ENCODE assay signal across 1 fruit fly cellular context in genomic region chrX:5783260-5784040, dm6.
TF ChIP-seq lines count a peak whose summit lies in the region.

No protein-coding gene starts in this region.

TF ChIP-seq in whole organism, embryonic, 481 proteins besides CTCF, POLR2A, EP300 and RAD21 (continued from another document and continues in another):
- no peak for TF ChIP-seq Tbp (GFP tag; optimal IDR thresholded peaks at IDR 0.05; lab: Kevin White, UChicago)
- peak; percentile 41; the same call in 1 of the 3 replicates for TF ChIP-seq row (GFP tag; IDR thresholded peaks at IDR 0.05; lab: Robert Waterston, UW)
- peak; percentile 49 for TF ChIP-seq sisA (GFP tag; IDR thresholded peaks at IDR 0.05; lab: Robert Waterston, UW)
- TF ChIP-seq Six4 (GFP tag; optimal IDR thresholded peaks at IDR 0.05; lab: Kevin White, UChicago), result no peak
- TF ChIP-seq CG12769 (tag; optimal IDR thresholded peaks at IDR 0.05; lab: Kevin White, UChicago), result no peak
- no peak for TF ChIP-seq CG2129 (GFP tag; IDR thresholded peaks at IDR 0.05; lab: Robert Waterston, UW; ENCODE audit: partially characterized antibody)
- TF ChIP-seq CG3726 (GFP tag; IDR thresholded peaks at IDR 0.05; lab: Robert Waterston, UW), result no peak
- no peak for TF ChIP-seq HLH4C (GFP tag; IDR thresholded peaks at IDR 0.05; lab: Robert Waterston, UW; ENCODE audit: partially characterized antibody)
- TF ChIP-seq jing (GFP tag; optimal IDR thresholded peaks at IDR 0.05; lab: Kevin White, UChicago), result peak; percentile 41
- no peak for TF ChIP-seq Ets65A (GFP tag; lab: Kevin White, UChicago)
- no peak for TF ChIP-seq nerfin-2 (GFP tag; IDR thresholded peaks at IDR 0.05; lab: Robert Waterston, UW; ENCODE audit: partially characterized antibody)
- TF ChIP-seq fd64A (GFP tag; optimal IDR thresholded peaks at IDR 0.05; lab: Kevin White, UChicago), result no peak
- TF ChIP-seq CG31441 (GFP tag; IDR thresholded peaks at IDR 0.05; lab: Robert Waterston, UW), result peak; percentile 70
- peak; percentile 9 for TF ChIP-seq CG9727 (GFP tag; optimal IDR thresholded peaks at IDR 0.05; lab: Kevin White, UChicago)
- no peak for TF ChIP-seq slbo (GFP tag; IDR thresholded peaks at IDR 0.05; lab: Robert Waterston, UW)
- TF ChIP-seq HLHmδ (GFP tag; optimal IDR thresholded peaks at IDR 0.05; lab: Kevin White, UChicago), result no peak
- TF ChIP-seq tap (tag; optimal IDR thresholded peaks at IDR 0.05; lab: Kevin White, UChicago), result peak; percentile 1
- peak in 1 of 2 experiments; percentile 58 for TF ChIP-seq bsh (GFP tag; optimal IDR thresholded peaks at IDR 0.05; lab: Kevin White, UChicago)
- TF ChIP-seq C15 (GFP tag; IDR thresholded peaks at IDR 0.05; lab: Robert Waterston, UW), result no peak
- TF ChIP-seq stwl (tag; optimal IDR thresholded peaks at IDR 0.05; lab: Kevin White, UChicago), result no peak
- no peak for TF ChIP-seq sqz (GFP tag; optimal IDR thresholded peaks at IDR 0.05; lab: Kevin White, UChicago)
- TF ChIP-seq shn (GFP tag; optimal IDR thresholded peaks at IDR 0.05; lab: Kevin White, UChicago), result no peak
- TF ChIP-seq HmgZ (tag; optimal IDR thresholded peaks at IDR 0.05; lab: Kevin White, UChicago), result no peak
- no peak for TF ChIP-seq Dek (tag; optimal IDR thresholded peaks at IDR 0.05; lab: Kevin White, UChicago)
- TF ChIP-seq hbn (GFP tag; IDR thresholded peaks at IDR 0.05; lab: Robert Waterston, UW; ENCODE audit: partially characterized antibody), result no peak
- no peak for TF ChIP-seq CG9876 (GFP tag; optimal IDR thresholded peaks at IDR 0.05; lab: Kevin White, UChicago)
- TF ChIP-seq dmrt11E (tag; optimal IDR thresholded peaks at IDR 0.05; lab: Kevin White, UChicago), result peak; percentile 31
- TF ChIP-seq E2f1 (GFP tag; IDR thresholded peaks at IDR 0.05; lab: Robert Waterston, UW), result no peak
- no peak for TF ChIP-seq jigr1 (GFP tag; IDR thresholded peaks at IDR 0.05; lab: Robert Waterston, UW)
- peak in 1 of 2 experiments; percentile 13 for TF ChIP-seq Eip74EF (GFP tag; optimal IDR thresholded peaks at IDR 0.05; lab: Kevin White, UChicago)
- TF ChIP-seq toy (GFP tag; IDR thresholded peaks at IDR 0.05; lab: Robert Waterston, UW), result no peak
- no peak for TF ChIP-seq Dll (GFP tag; IDR thresholded peaks at IDR 0.05; lab: Robert Waterston, UW; ENCODE audit: partially characterized antibody)
- peak; percentile 23 for TF ChIP-seq cg (GFP tag; optimal IDR thresholded peaks at IDR 0.05; lab: Kevin White, UChicago)
- peak; percentile 70 for TF ChIP-seq Oli (tag; optimal IDR thresholded peaks at IDR 0.05; lab: Kevin White, UChicago)
- no peak for TF ChIP-seq D (optimal IDR thresholded peaks at IDR 0.05; lab: Kevin White, UChicago)
- peak; percentile 42 for TF ChIP-seq D (GFP tag; optimal IDR thresholded peaks at IDR 0.05; lab: Kevin White, UChicago)
- no peak for TF ChIP-seq Myb (GFP tag; optimal IDR thresholded peaks at IDR 0.05; lab: Kevin White, UChicago)
- TF ChIP-seq br (optimal IDR thresholded peaks at IDR 0.05; lab: Kevin White, UChicago), result no peak
- TF ChIP-seq dmrt99B (tag; optimal IDR thresholded peaks at IDR 0.05; lab: Kevin White, UChicago), result peak; percentile 76
- no peak for TF ChIP-seq z (GFP tag; IDR thresholded peaks at IDR 0.05; lab: Robert Waterston, UW)
- TF ChIP-seq Awh (GFP tag; IDR thresholded peaks at IDR 0.05; lab: Robert Waterston, UW), result no peak
- TF ChIP-seq CG1792 (GFP tag; optimal IDR thresholded peaks at IDR 0.05; lab: Kevin White, UChicago), result no peak
- peak; percentile 42 for TF ChIP-seq CG4820 (GFP tag; optimal IDR thresholded peaks at IDR 0.05; lab: Kevin White, UChicago)
- TF ChIP-seq CG16813 (GFP tag; IDR thresholded peaks at IDR 0.05; lab: Robert Waterston, UW; ENCODE audit: partially characterized antibody), result no peak
- TF ChIP-seq CG12659 (GFP tag; optimal IDR thresholded peaks at IDR 0.05; lab: Kevin White, UChicago), result peak; percentile 14
- no peak for TF ChIP-seq Spps (tag; optimal IDR thresholded peaks at IDR 0.05; lab: Kevin White, UChicago)
- TF ChIP-seq CG3065 (GFP tag; optimal IDR thresholded peaks at IDR 0.05; lab: Kevin White, UChicago), result no peak
- no peak for TF ChIP-seq Sox100B (GFP tag; optimal IDR thresholded peaks at IDR 0.05; lab: Kevin White, UChicago)
- TF ChIP-seq CG30403 (GFP tag; optimal IDR thresholded peaks at IDR 0.05; lab: Kevin White, UChicago), result peak; percentile 42
- no peak for TF ChIP-seq CG18764 (GFP tag; optimal IDR thresholded peaks at IDR 0.05; lab: Kevin White, UChicago)
- no peak for TF ChIP-seq Atf6 (GFP tag; IDR thresholded peaks at IDR 0.05; lab: Robert Waterston, UW)
- no peak for TF ChIP-seq CG10274 (GFP tag; optimal IDR thresholded peaks at IDR 0.05; lab: Kevin White, UChicago)
- TF ChIP-seq CG32772 (GFP tag; IDR thresholded peaks at IDR 0.05; lab: Robert Waterston, UW), result peak; percentile 55; the same call in 1 of the 2 replicates
- no peak for TF ChIP-seq CG4617 (GFP tag; optimal IDR thresholded peaks at IDR 0.05; lab: Kevin White, UChicago; ENCODE audit: borderline replicate concordance)
- TF ChIP-seq CG7271 (tag; optimal IDR thresholded peaks at IDR 0.05; lab: Kevin White, UChicago), result no peak
- TF ChIP-seq mld (GFP tag; IDR thresholded peaks at IDR 0.05; lab: Robert Waterston, UW; ENCODE audit: partially characterized antibody), result no peak
- no peak for TF ChIP-seq eve (GFP tag; optimal IDR thresholded peaks at IDR 0.05; lab: Kevin White, UChicago)
- no peak for TF ChIP-seq CG4404 (GFP tag; IDR thresholded peaks at IDR 0.05; lab: Robert Waterston, UW)
- no peak for TF ChIP-seq Hmx (GFP tag; optimal IDR thresholded peaks at IDR 0.05; lab: Kevin White, UChicago)
- TF ChIP-seq fu2 (GFP tag; optimal IDR thresholded peaks at IDR 0.05; lab: Kevin White, UChicago), result no peak
- TF ChIP-seq en (GFP tag; optimal IDR thresholded peaks at IDR 0.05; lab: Kevin White, UChicago), result no peak
- no peak for TF ChIP-seq CG10462 (GFP tag; optimal IDR thresholded peaks at IDR 0.05; lab: Kevin White, UChicago)
- TF ChIP-seq ind (GFP tag; optimal IDR thresholded peaks at IDR 0.05; lab: Kevin White, UChicago), result peak; percentile 13
- TF ChIP-seq MESR4 (GFP tag; optimal IDR thresholded peaks at IDR 0.05; lab: Kevin White, UChicago), result no peak
- TF ChIP-seq bowl (GFP tag; IDR thresholded peaks at IDR 0.05; lab: Robert Waterston, UW), result no peak
- no peak for TF ChIP-seq CG11456 (GFP tag; IDR thresholded peaks at IDR 0.05; lab: Robert Waterston, UW)
- TF ChIP-seq CG7357 (GFP tag; IDR thresholded peaks at IDR 0.05; lab: Robert Waterston, UW), result no peak
- no peak for TF ChIP-seq CG33557 (GFP tag; optimal IDR thresholded peaks at IDR 0.05; lab: Kevin White, UChicago)
- no peak for TF ChIP-seq Jarid2 (GFP tag; optimal IDR thresholded peaks at IDR 0.05; lab: Kevin White, UChicago)
- no peak for TF ChIP-seq CG9817 (tag; optimal IDR thresholded peaks at IDR 0.05; lab: Kevin White, UChicago)
- TF ChIP-seq Vsx1 (GFP tag; optimal IDR thresholded peaks at IDR 0.05; lab: Kevin White, UChicago), result no peak
- no peak for TF ChIP-seq CG6683 (GFP tag; optimal IDR thresholded peaks at IDR 0.05; lab: Kevin White, UChicago)
- no peak for TF ChIP-seq Mad (GFP tag; optimal IDR thresholded peaks at IDR 0.05; lab: Kevin White, UChicago)
- 0 out of 2 replicates have a peak, but pooled peaks have one; percentile 24 for TF ChIP-seq CG4360 (GFP tag; IDR thresholded peaks at IDR 0.05; lab: Robert Waterston, UW)
- TF ChIP-seq CG3281 (GFP tag; optimal IDR thresholded peaks at IDR 0.05; lab: Kevin White, UChicago), result no peak
- no peak for TF ChIP-seq CG10543 (GFP tag; optimal IDR thresholded peaks at IDR 0.05; lab: Kevin White, UChicago)
- TF ChIP-seq CG14667 (GFP tag; IDR thresholded peaks at IDR 0.05; lab: Robert Waterston, UW), result no peak
- peak; percentile 49 for TF ChIP-seq Ptx1 (GFP tag; IDR thresholded peaks at IDR 0.05; lab: Robert Waterston, UW)
- TF ChIP-seq peb (GFP tag; IDR thresholded peaks at IDR 0.05; lab: Robert Waterston, UW), result no peak
- TF ChIP-seq gem (tag; optimal IDR thresholded peaks at IDR 0.05; lab: Kevin White, UChicago), result peak; percentile 69
- TF ChIP-seq H15 (GFP tag; IDR thresholded peaks at IDR 0.05; lab: Robert Waterston, UW), result 0 out of 3 replicates have a peak, but pooled peaks have one; percentile 56
- no peak for TF ChIP-seq MBD-R2 (GFP tag; IDR thresholded peaks at IDR 0.05; lab: Robert Waterston, UW)
- 0 out of 3 replicates have a peak, but pooled peaks have one; percentile 28 for TF ChIP-seq ase (GFP tag; IDR thresholded peaks at IDR 0.05; lab: Robert Waterston, UW)
- no peak for TF ChIP-seq CG33213 (GFP tag; optimal IDR thresholded peaks at IDR 0.05; lab: Kevin White, UChicago)
- TF ChIP-seq CG3847 (GFP tag; IDR thresholded peaks at IDR 0.05; lab: Robert Waterston, UW), result no peak
- peak; percentile 47 for TF ChIP-seq CG13424 (tag; optimal IDR thresholded peaks at IDR 0.05; lab: Kevin White, UChicago)
- peak; percentile 22 for TF ChIP-seq CG12071 (GFP tag; optimal IDR thresholded peaks at IDR 0.05; lab: Kevin White, UChicago)
- TF ChIP-seq CG1602 (GFP tag; optimal IDR thresholded peaks at IDR 0.05; lab: Kevin White, UChicago), result no peak
- TF ChIP-seq CG12219 (GFP tag; optimal IDR thresholded peaks at IDR 0.05; lab: Kevin White, UChicago), result peak; percentile 36
- peak; percentile 91 for TF ChIP-seq sens (GFP tag; lab: Kevin White, UChicago)
- no peak for TF ChIP-seq sug (tag; optimal IDR thresholded peaks at IDR 0.05; lab: Kevin White, UChicago)
- TF ChIP-seq CG3995 (GFP tag; optimal IDR thresholded peaks at IDR 0.05; lab: Kevin White, UChicago), result no peak
- no peak for TF ChIP-seq pho (GFP tag; optimal IDR thresholded peaks at IDR 0.05; lab: Kevin White, UChicago)
- no peak for TF ChIP-seq CG6765 (GFP tag; optimal IDR thresholded peaks at IDR 0.05; lab: Kevin White, UChicago)
- peak; percentile 61 for TF ChIP-seq unpg (GFP tag; optimal IDR thresholded peaks at IDR 0.05; lab: Kevin White, UChicago)
- no peak for TF ChIP-seq otp (GFP tag; IDR thresholded peaks at IDR 0.05; lab: Robert Waterston, UW)
- TF ChIP-seq trem (tag; optimal IDR thresholded peaks at IDR 0.05; lab: Kevin White, UChicago), result peak; percentile 9
- TF ChIP-seq MTF-1 (GFP tag; optimal IDR thresholded peaks at IDR 0.05; lab: Kevin White, UChicago; ENCODE audit: borderline replicate concordance), result no peak
- no peak for TF ChIP-seq ranshi (GFP tag; IDR thresholded peaks at IDR 0.05; lab: Robert Waterston, UW)
- no peak for TF ChIP-seq ems (GFP tag; optimal IDR thresholded peaks at IDR 0.05; lab: Kevin White, UChicago)
- no peak for TF ChIP-seq disco-r (GFP tag; optimal IDR thresholded peaks at IDR 0.05; lab: Kevin White, UChicago)
- TF ChIP-seq crol (GFP tag; IDR thresholded peaks at IDR 0.05; lab: Robert Waterston, UW), result no peak
- peak; percentile 2 for TF ChIP-seq CG6813 (GFP tag; optimal IDR thresholded peaks at IDR 0.05; lab: Kevin White, UChicago)
- TF ChIP-seq CG18262 (tag; optimal IDR thresholded peaks at IDR 0.05; lab: Kevin White, UChicago), result peak; percentile 54
- no peak for TF ChIP-seq Rfx (GFP tag; IDR thresholded peaks at IDR 0.05; lab: Robert Waterston, UW)
- TF ChIP-seq Side (GFP tag; optimal IDR thresholded peaks at IDR 0.05; lab: Kevin White, UChicago), result no peak
- TF ChIP-seq wdn (GFP tag; IDR thresholded peaks at IDR 0.05; lab: Robert Waterston, UW), result no peak
- TF ChIP-seq inv (GFP tag; IDR thresholded peaks at IDR 0.05; lab: Robert Waterston, UW; ENCODE audit: partially characterized antibody), result no peak
- TF ChIP-seq NC2β (GFP tag; optimal IDR thresholded peaks at IDR 0.05; lab: Kevin White, UChicago), result no peak
- TF ChIP-seq Gug (GFP tag; IDR thresholded peaks at IDR 0.05; lab: Robert Waterston, UW), result 0 out of 4 replicates have a peak, but pooled peaks have one; percentile 19
- TF ChIP-seq Nf-YA (GFP tag; IDR thresholded peaks at IDR 0.05; lab: Robert Waterston, UW), result no peak
- peak; percentile 52 for TF ChIP-seq CG2875 (GFP tag; optimal IDR thresholded peaks at IDR 0.05; lab: Kevin White, UChicago)
- TF ChIP-seq Bgb (GFP tag; IDR thresholded peaks at IDR 0.05; lab: Robert Waterston, UW; ENCODE audit: partially characterized antibody), result no peak
- TF ChIP-seq bcd (GFP tag; optimal IDR thresholded peaks at IDR 0.05; lab: Kevin White, UChicago), result peak; percentile 18
- TF ChIP-seq Med (GFP tag; lab: Kevin White, UChicago), result peak; percentile 50
- peak; percentile 54 for TF ChIP-seq Asciz (GFP tag; optimal IDR thresholded peaks at IDR 0.05; lab: Kevin White, UChicago)
- TF ChIP-seq slou (GFP tag; optimal IDR thresholded peaks at IDR 0.05; lab: Kevin White, UChicago), result no peak
- TF ChIP-seq crp (GFP tag; optimal IDR thresholded peaks at IDR 0.05; lab: Kevin White, UChicago), result no peak
- TF ChIP-seq caup (GFP tag; optimal IDR thresholded peaks at IDR 0.05; lab: Kevin White, UChicago; ENCODE audit: severe bottlenecking), result no peak
- TF ChIP-seq ro (GFP tag; IDR thresholded peaks at IDR 0.05; lab: Robert Waterston, UW), result no peak
- TF ChIP-seq Sry-δ (GFP tag; optimal IDR thresholded peaks at IDR 0.05; lab: Kevin White, UChicago), result no peak
- no peak for TF ChIP-seq CG18011 (GFP tag; optimal IDR thresholded peaks at IDR 0.05; lab: Kevin White, UChicago)
- TF ChIP-seq CG15073 (GFP tag; optimal IDR thresholded peaks at IDR 0.05; lab: Kevin White, UChicago), result no peak
- TF ChIP-seq slp2 (GFP tag; optimal IDR thresholded peaks at IDR 0.05; lab: Kevin White, UChicago), result no peak
- no peak for TF ChIP-seq Atf-2 (GFP tag; optimal IDR thresholded peaks at IDR 0.05; lab: Kevin White, UChicago)
- no peak for TF ChIP-seq B-H2 (GFP tag; optimal IDR thresholded peaks at IDR 0.05; lab: Kevin White, UChicago)
- no peak for TF ChIP-seq gce (GFP tag; IDR thresholded peaks at IDR 0.05; lab: Robert Waterston, UW)
- TF ChIP-seq Mrtf (GFP tag; IDR thresholded peaks at IDR 0.05; lab: Robert Waterston, UW), result no peak
- TF ChIP-seq CG1832 (GFP tag; optimal IDR thresholded peaks at IDR 0.05; lab: Kevin White, UChicago), result no peak
- no peak for TF ChIP-seq luna (GFP tag; optimal IDR thresholded peaks at IDR 0.05; lab: Kevin White, UChicago)
- no peak for TF ChIP-seq Nf-YB (GFP tag; optimal IDR thresholded peaks at IDR 0.05; lab: Kevin White, UChicago)
- TF ChIP-seq Lpt (GFP tag; optimal IDR thresholded peaks at IDR 0.05; lab: Kevin White, UChicago), result no peak
- peak; percentile 1 for TF ChIP-seq CG15601 (tag; optimal IDR thresholded peaks at IDR 0.05; lab: Kevin White, UChicago)
- no peak for TF ChIP-seq gt (GFP tag; IDR thresholded peaks at IDR 0.05; lab: Robert Waterston, UW)
- no peak for TF ChIP-seq Taf1 (GFP tag; IDR thresholded peaks at IDR 0.05; lab: Robert Waterston, UW)
- TF ChIP-seq Drgx (GFP tag; IDR thresholded peaks at IDR 0.05; lab: Robert Waterston, UW), result peak; percentile 75
- TF ChIP-seq pb (GFP tag; optimal IDR thresholded peaks at IDR 0.05; lab: Kevin White, UChicago), result no peak
- no peak for TF ChIP-seq bab2 (GFP tag; optimal IDR thresholded peaks at IDR 0.05; lab: Kevin White, UChicago)
